Fruit fly (Drosophila melanogaster) whole organism, embryonic: ENCODE measurements around the gene KP78a.

Source experiments
- Adf1 ChIP-seq: fragments of 200-800 bp; sonication (Bioruptor generic); IDR thresholded peaks from 2 replicates; pipeline ENCODE4 v1.3.6; 2022; ENCODE audit warnings: missing biosample characterization, missing genetic modification characterization
- Atf3 ChIP-seq: fragments of 200-800 bp; sonication (Bioruptor generic); optimal IDR thresholded peaks from 3 replicates; lab custom pipeline; 2016; ENCODE audit warnings: missing biosample characterization, missing genetic modification characterization
- B-H2 ChIP-seq: fragments of 200-800 bp; sonication (Bioruptor generic); optimal IDR thresholded peaks from 2 replicates; lab custom pipeline; 2018; ENCODE audit warnings: missing biosample characterization, mild to moderate bottlenecking, missing genetic modification characterization
- CG11085 ChIP-seq: fragments of 200-800 bp; sonication (Bioruptor generic); IDR thresholded peaks from 2 replicates; pipeline ENCODE4 v1.3.6; 2022; ENCODE audit warnings: missing biosample characterization, missing genetic modification characterization
- CG12219 ChIP-seq: fragments of 200-800 bp; sonication (Bioruptor generic); optimal IDR thresholded peaks from 3 replicates; lab custom pipeline; 2018; ENCODE audit warnings: missing biosample characterization, mild to moderate bottlenecking, missing genetic modification characterization
- CG14965 ChIP-seq: fragments of 200-800 bp; sonication (Bioruptor generic); optimal IDR thresholded peaks from 2 replicates; lab custom pipeline; 2016; ENCODE audit warnings: missing biosample characterization, missing genetic modification characterization, borderline replicate concordance
- CG15601 ChIP-seq: fragments of 200-800 bp; sonication (Bioruptor generic); optimal IDR thresholded peaks from 3 replicates; lab custom pipeline; 2019; ENCODE audit warnings: missing biosample characterization, mild to moderate bottlenecking, missing genetic modification characterization, moderate library complexity
- CG16863 ChIP-seq: fragments of 200-800 bp; sonication (Bioruptor generic); optimal IDR thresholded peaks from 3 replicates; lab custom pipeline; 2016; ENCODE audit warnings: missing biosample characterization, missing genetic modification characterization
- CG17328 ChIP-seq: fragments of 200-800 bp; sonication (Bioruptor generic); IDR thresholded peaks from 2 replicates; pipeline ENCODE4 v1.3.6; 2022; ENCODE audit warnings: missing biosample characterization, missing genetic modification characterization
- CG31365 ChIP-seq: fragments of 200-800 bp; sonication (Bioruptor generic); optimal IDR thresholded peaks from 2 replicates; lab custom pipeline; 2018; ENCODE audit warnings: missing biosample characterization, mild to moderate bottlenecking, missing genetic modification characterization
- CG33213 ChIP-seq: fragments of 200-800 bp; sonication (Bioruptor generic); optimal IDR thresholded peaks from 3 replicates; lab custom pipeline; 2016; ENCODE audit warnings: missing biosample characterization, missing genetic modification characterization
- CG3995 ChIP-seq: fragments of 200-800 bp; sonication (Bioruptor generic); optimal IDR thresholded peaks from 3 replicates; lab custom pipeline; 2016; ENCODE audit warnings: missing biosample characterization, missing genetic modification characterization
- CG5180 ChIP-seq: fragments of 200-800 bp; sonication (Bioruptor generic); optimal IDR thresholded peaks from 3 replicates; lab custom pipeline; 2017; ENCODE audit warnings: missing biosample characterization, missing genetic modification characterization, mild to moderate bottlenecking, moderate library complexity, missing genetic modification reagents
- CG8924 ChIP-seq: fragments of 200-800 bp; optimal IDR thresholded peaks from 3 replicates; lab custom pipeline; 2019; ENCODE audit warnings: missing biosample characterization, mild to moderate bottlenecking, missing genetic modification characterization, moderate library complexity
- CG9727 ChIP-seq: fragments of 200-800 bp; sonication (Bioruptor generic); optimal IDR thresholded peaks from 3 replicates; lab custom pipeline; 2017; ENCODE audit warnings: missing biosample characterization, mild to moderate bottlenecking, missing genetic modification characterization
- CrebB ChIP-seq: fragments of 200-800 bp; sonication (Bioruptor generic); optimal IDR thresholded peaks from 3 replicates; lab custom pipeline; 2018; ENCODE audit warnings: missing biosample characterization, mild to moderate bottlenecking, missing genetic modification characterization
- D19A ChIP-seq: fragments of 200-800 bp; optimal IDR thresholded peaks from 3 replicates; lab custom pipeline; 2019; ENCODE audit warnings: missing biosample characterization, mild to moderate bottlenecking, missing genetic modification characterization, moderate library complexity
- Deaf1 ChIP-seq: fragments of 200-800 bp; optimal IDR thresholded peaks from 3 replicates; lab custom pipeline; 2019; ENCODE audit warnings: missing biosample characterization, mild to moderate bottlenecking, missing genetic modification characterization, moderate library complexity
- E2f1 ChIP-seq: fragments of 200-800 bp; sonication (Bioruptor generic); IDR thresholded peaks from 2 replicates; pipeline ENCODE4 v1.3.6; 2022; ENCODE audit warnings: missing biosample characterization, missing genetic modification characterization
- Gug ChIP-seq: fragments of 200-800 bp; sonication (Bioruptor generic); IDR thresholded peaks from 4 replicates; pipeline ENCODE4 v1.3.6; 2022; ENCODE audit warnings: missing biosample characterization, missing genetic modification characterization
- Hsf ChIP-seq: fragments of 200-800 bp; sonication (Bioruptor generic); optimal IDR thresholded peaks from 3 replicates; lab custom pipeline; 2016; ENCODE audit warnings: missing biosample characterization, missing genetic modification characterization
- Lpt ChIP-seq: fragments of >200 bp; optimal IDR thresholded peaks from 2 replicates; lab custom pipeline; 2018; ENCODE audit warnings: missing biosample characterization, missing genetic modification characterization
- Nf-YB ChIP-seq: fragments of 200-800 bp; sonication (Bioruptor generic); optimal IDR thresholded peaks from 3 replicates; lab custom pipeline; 2019; ENCODE audit warnings: missing biosample characterization, mild to moderate bottlenecking, missing genetic modification characterization, moderate library complexity
- Nf-YC ChIP-seq: fragments of 200-800 bp; optimal IDR thresholded peaks from 3 replicates; lab custom pipeline; 2019; ENCODE audit warnings: missing biosample characterization, mild to moderate bottlenecking, missing genetic modification characterization, moderate library complexity
- Pdp1 ChIP-seq, 2 experiments: fragments of 200-800 bp; sonication (Bioruptor generic); optimal IDR thresholded peaks; 3 replicates each; lab custom pipeline; 2016; ENCODE audit warnings: missing biosample characterization in 2 of 2, missing genetic modification characterization in 2 of 2, mild to moderate bottlenecking in 1 of 2, moderate library complexity in 1 of 2
- Scr ChIP-seq: fragments of 200-800 bp; sonication (Bioruptor generic); IDR thresholded peaks from 2 replicates; pipeline ENCODE4 v1.3.6; 2022; ENCODE audit warnings: missing biosample characterization, missing genetic modification characterization; ENCODE audit not compliant: partially characterized antibody
- Xrp1 ChIP-seq: fragments of 200-800 bp; sonication (Bioruptor generic); IDR thresholded peaks from 2 replicates; pipeline ENCODE4 v1.3.6; 2022; ENCODE audit warnings: missing biosample characterization, missing genetic modification characterization
- amos ChIP-seq: fragments of 200-800 bp; sonication (Bioruptor generic); IDR thresholded peaks from 2 replicates; pipeline ENCODE4 v1.3.6; 2022; ENCODE audit warnings: missing biosample characterization, missing genetic modification characterization; ENCODE audit not compliant: partially characterized antibody
- bigmax ChIP-seq: fragments of 200-800 bp; sonication (Bioruptor generic); optimal IDR thresholded peaks from 2 replicates; lab custom pipeline; 2018; ENCODE audit warnings: missing biosample characterization, mild to moderate bottlenecking, missing genetic modification characterization
- caup ChIP-seq: fragments of 200-800 bp; sonication (Bioruptor generic); optimal IDR thresholded peaks from 3 replicates; lab custom pipeline; 2017; ENCODE audit warnings: missing biosample characterization, mild to moderate bottlenecking, missing genetic modification characterization, moderate library complexity; ENCODE audit not compliant: severe bottlenecking
- cg ChIP-seq: fragments of 200-800 bp; sonication (Bioruptor generic); optimal IDR thresholded peaks from 3 replicates; lab custom pipeline; 2019; ENCODE audit warnings: missing biosample characterization, mild to moderate bottlenecking, missing genetic modification characterization, moderate library complexity
- croc ChIP-seq: fragments of 200-800 bp; sonication (Bioruptor generic); conservative IDR thresholded peaks from 3 replicates; pipeline ENCODE4 v1.3.6; 2022; ENCODE audit warnings: missing biosample characterization, missing genetic modification characterization
- disco-r ChIP-seq: fragments of 200-800 bp; sonication (Bioruptor generic); optimal IDR thresholded peaks from 2 replicates; lab custom pipeline; 2016; ENCODE audit warnings: missing biosample characterization, missing genetic modification characterization
- gce ChIP-seq: fragments of 200-800 bp; sonication (Bioruptor generic); IDR thresholded peaks from 3 replicates; pipeline ENCODE4 v1.3.6; 2022; ENCODE audit warnings: missing biosample characterization, missing genetic modification characterization
- her ChIP-seq: fragments of 200-800 bp; sonication (Bioruptor generic); optimal IDR thresholded peaks from 2 replicates; lab custom pipeline; 2016; ENCODE audit warnings: missing biosample characterization, missing genetic modification characterization
- jigr1 ChIP-seq: fragments of 200-800 bp; sonication (Bioruptor generic); IDR thresholded peaks from 3 replicates; pipeline ENCODE4 v1.3.6; 2022; ENCODE audit warnings: missing biosample characterization, missing genetic modification characterization
- lab ChIP-seq: fragments of 200-800 bp; sonication (Bioruptor generic); optimal IDR thresholded peaks from 3 replicates; lab custom pipeline; 2017; ENCODE audit warnings: missing biosample characterization, missing genetic modification characterization, mild to moderate bottlenecking, moderate library complexity, missing genetic modification reagents
- nerfin-2 ChIP-seq: fragments of 200-800 bp; sonication (Bioruptor generic); IDR thresholded peaks from 2 replicates; pipeline ENCODE4 v1.3.6; 2022; ENCODE audit warnings: missing biosample characterization, missing genetic modification characterization; ENCODE audit not compliant: partially characterized antibody
- oc ChIP-seq: fragments of 200-800 bp; sonication (Bioruptor generic); optimal IDR thresholded peaks from 2 replicates; lab custom pipeline; 2018; ENCODE audit warnings: missing biosample characterization, mild to moderate bottlenecking, missing genetic modification characterization, moderate library complexity
- p53 ChIP-seq: fragments of 200-800 bp; sonication (Bioruptor generic); optimal IDR thresholded peaks from 2 replicates; lab custom pipeline; 2016; ENCODE audit warnings: missing biosample characterization, missing genetic modification characterization
- pzg ChIP-seq: fragments of 200-800 bp; sonication (Bioruptor generic); optimal IDR thresholded peaks from 3 replicates; lab custom pipeline; 2018; ENCODE audit warnings: missing biosample characterization, mild to moderate bottlenecking, missing genetic modification characterization, moderate library complexity
- sens ChIP-seq: fragments of 200-800 bp; sonication (Bioruptor generic); peaks from one replicate; lab custom pipeline; 2016; ENCODE audit warnings: missing biosample characterization, missing genetic modification characterization
- seq ChIP-seq: fragments of 200-800 bp; sonication (Bioruptor generic); IDR thresholded peaks from 2 replicates; pipeline ENCODE4 v1.3.6; 2022; ENCODE audit warnings: missing biosample characterization, missing genetic modification characterization
- z ChIP-seq: fragments of 200-800 bp; sonication (Bioruptor generic); IDR thresholded peaks from 3 replicates; pipeline ENCODE4 v1.3.6; 2022; ENCODE audit warnings: missing biosample characterization, missing genetic modification characterization
- zf30C ChIP-seq: fragments of 200-800 bp; sonication (Bioruptor generic); optimal IDR thresholded peaks from 3 replicates; lab custom pipeline; 2018; ENCODE audit warnings: missing biosample characterization, mild to moderate bottlenecking, missing genetic modification characterization
- zfh1 ChIP-seq: fragments of 200-800 bp; sonication (Bioruptor generic); IDR thresholded peaks from 3 replicates; pipeline ENCODE4 v1.3.6; 2022; ENCODE audit warnings: missing biosample characterization, missing genetic modification characterization

The KP78a gene

dm6 chr3R:11372053-11373016 is 19.4 kb upstream of the KP78a start (continued):
- TF ChIP-seq Lpt (GFP tag; lab: Kevin White, UChicago): peak; percentile 57
- TF ChIP-seq caup (GFP tag; lab: Kevin White, UChicago): peak; percentile 7
- peak; percentile 55 for TF ChIP-seq CG9727 (GFP tag; lab: Kevin White, UChicago)
- TF ChIP-seq Pdp1 (GFP tag; optimal IDR thresholded peaks at IDR 0.05; lab: Kevin White, UChicago): no peak
- TF ChIP-seq CrebB (tag; lab: Kevin White, UChicago): peak; percentile 29
- peak; percentile 70 for TF ChIP-seq sens (GFP tag; lab: Kevin White, UChicago)
- peak; percentile 48; the same call in 1 of the 3 replicates for TF ChIP-seq zfh1 (GFP tag; lab: Robert Waterston, UW)
- peak; percentile 32 for TF ChIP-seq amos (GFP tag; lab: Robert Waterston, UW)
- peak; percentile 51 for TF ChIP-seq CG17328 (GFP tag; lab: Robert Waterston, UW)
- peak; percentile 13 for TF ChIP-seq CG16863
- TF ChIP-seq nerfin-2 (GFP tag; lab: Robert Waterston, UW): no peak
- TF ChIP-seq CG33213 (GFP tag; lab: Kevin White, UChicago): peak; percentile 42
- TF ChIP-seq her (GFP tag; lab: Kevin White, UChicago): peak; percentile 25
- TF ChIP-seq Hsf (GFP tag; lab: Kevin White, UChicago): no peak
- TF ChIP-seq seq (GFP tag; lab: Robert Waterston, UW): peak; percentile 37; the same call in 1 of the 2 replicates
- TF ChIP-seq oc (tag; lab: Kevin White, UChicago): peak; percentile 23
- TF ChIP-seq D19A (tag; lab: Kevin White, UChicago): peak; percentile 1
- 0 out of 3 replicates have a peak, but pooled peaks have one; percentile 18 for TF ChIP-seq gce (GFP tag; lab: Robert Waterston, UW)
- TF ChIP-seq croc (GFP tag; lab: Robert Waterston, UW): no peak
- no peak for TF ChIP-seq E2f1 (GFP tag; lab: Robert Waterston, UW)
- no peak for TF ChIP-seq CG31365
- TF ChIP-seq pzg (GFP tag; lab: Kevin White, UChicago): no peak
- no peak for TF ChIP-seq zf30C
- peak; percentile 13 for TF ChIP-seq CG8924 (tag; lab: Kevin White, UChicago)
- peak; percentile 34 for TF ChIP-seq lab
- no peak for TF ChIP-seq jigr1
- no peak for TF ChIP-seq CG11085
- TF ChIP-seq Scr: 0 out of 2 replicates have a peak, but pooled peaks have one; percentile 11
- TF ChIP-seq p53 (GFP tag; lab: Kevin White, UChicago): no peak
- peak; percentile 16 for TF ChIP-seq Atf3 (GFP tag; lab: Kevin White, UChicago)
- peak; percentile 95 for TF ChIP-seq CG5180 (GFP tag; lab: Kevin White, UChicago)
- no peak for TF ChIP-seq B-H2 (GFP tag; lab: Kevin White, UChicago)
- TF ChIP-seq Gug: peak; percentile 24; the same call in 1 of the 4 replicates
- no peak for TF ChIP-seq Xrp1 (GFP tag; lab: Robert Waterston, UW)
- TF ChIP-seq CG3995 (GFP tag; lab: Kevin White, UChicago): peak; percentile 29
- TF ChIP-seq CG12219 (GFP tag; lab: Kevin White, UChicago): no peak
- no peak for TF ChIP-seq bigmax (GFP tag; lab: Kevin White, UChicago)
- no peak for TF ChIP-seq CG14965

DNA sequence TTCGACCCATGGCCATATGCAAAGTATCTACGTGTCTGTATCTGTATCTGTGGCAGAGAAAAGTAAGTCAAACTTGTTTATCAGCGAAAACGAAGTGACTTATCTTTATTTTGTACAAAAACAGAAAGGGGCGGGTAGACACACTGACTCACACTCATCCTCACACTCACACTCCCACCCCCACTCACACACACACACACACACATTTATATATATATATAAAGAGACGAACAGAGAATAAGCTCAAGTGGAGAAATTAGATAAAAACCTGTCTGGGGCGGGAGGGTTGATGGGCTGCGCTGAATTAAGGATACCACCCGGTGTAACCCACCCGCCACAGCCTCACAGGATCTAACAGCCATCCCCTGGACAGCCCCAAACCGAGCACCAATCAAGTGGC is 17.9 kb upstream of the KP78a start:
- TF ChIP-seq cg: peak; percentile 54
- TF ChIP-seq z (GFP tag; lab: Robert Waterston, UW): peak; percentile 70
- TF ChIP-seq CG15601: no peak
- TF ChIP-seq Adf1 (GFP tag; lab: Robert Waterston, UW): peak; percentile 31; the same call in 1 of the 2 replicates
- TF ChIP-seq Nf-YB (GFP tag; lab: Kevin White, UChicago): peak; percentile 85
- peak; percentile 34; the same call in 1 of the 2 replicates for TF ChIP-seq seq (GFP tag; lab: Robert Waterston, UW)
- peak; percentile 91 for TF ChIP-seq Nf-YC (tag; lab: Kevin White, UChicago)
- TF ChIP-seq disco-r (GFP tag; lab: Kevin White, UChicago): no peak
- peak; percentile 70 for TF ChIP-seq Deaf1 (tag; lab: Kevin White, UChicago)
